Worm (Caenorhabditis elegans) whole organism, young adult: ENCODE measurements around the gene Y62H9A.12.

ENCODE experiments used
- hlh-12 ChIP-seq: sonication (generic microtip); optimal IDR thresholded peaks from 2 replicates; lab custom pipeline; 2016; ENCODE audit warnings: missing genetic modification characterization, missing compliant biosample characterization
- tbx-9 ChIP-seq: sonication (generic microtip); optimal IDR thresholded peaks from 2 replicates; lab custom pipeline; 2016; ENCODE audit warnings: borderline replicate concordance, missing genetic modification characterization, inconsistent platforms, missing compliant biosample characterization
- unc-130 ChIP-seq: sonication (generic microtip); optimal IDR thresholded peaks from 2 replicates; lab custom pipeline; 2016; ENCODE audit warnings: missing genetic modification reagents, missing genetic modification characterization, missing compliant biosample characterization

ce11 chrX:11925243-11925642 lies 11.3 kb downstream of the Y62H9A.12 start:
- TF ChIP-seq unc-130 (GFP tag; lab: Kevin White, UChicago) (no peak), tbx-9 (tag; lab: Kevin White, UChicago) (no peak), hlh-12 (tag; lab: Kevin White, UChicago) (no peak)
